Worm (Caenorhabditis elegans) whole organism, mixed stage, embryonic: ENCODE data around the gene taf-9.
A peak's percentile ranks its signal among the peaks of the same experiment; 100 is the strongest.

ENCODE experiments used
- blmp-1 ChIP-seq: fragments of 150-350 bp; optimal IDR thresholded peaks from 2 replicates; lab custom pipeline; 2014; ENCODE audit warnings: missing biosample characterization, missing genetic modification characterization
- lsy-2 ChIP-seq: fragments of 150-350 bp; optimal IDR thresholded peaks from 2 replicates; lab custom pipeline; 2014; ENCODE audit warnings: missing biosample characterization, missing genetic modification characterization
- mep-1 ChIP-seq: fragments of 150-350 bp; optimal IDR thresholded peaks from 2 replicates; lab custom pipeline; 2017; ENCODE audit warnings: missing biosample characterization, missing genetic modification reagents, missing genetic modification characterization, inconsistent platforms
- nhr-237 ChIP-seq: fragments of 150-350 bp; optimal IDR thresholded peaks from 2 replicates; lab custom pipeline; 2014; ENCODE audit warnings: missing biosample characterization, missing genetic modification characterization
- nhr-28 ChIP-seq: fragments of 150-350 bp; optimal IDR thresholded peaks from 2 replicates; lab custom pipeline; 2014; ENCODE audit warnings: missing biosample characterization, missing genetic modification characterization
- unc-39 ChIP-seq: fragments of 150-350 bp; optimal IDR thresholded peaks from 2 replicates; lab custom pipeline; 2014; ENCODE audit warnings: missing biosample characterization, missing genetic modification characterization
- ztf-11 ChIP-seq: fragments of 150-350 bp; optimal IDR thresholded peaks from 2 replicates; lab custom pipeline; 2014; ENCODE audit warnings: missing biosample characterization, missing genetic modification characterization

ce11 chrIII:13616793-13617192 is 7.3 kb upstream of the taf-9 start, which contains the start of gene T12D8.9:
- TF ChIP-seq blmp-1 (tag; lab: Kevin White, UChicago) (no peak), unc-39 (no peak), ztf-11 (no peak), nhr-28 (tag; lab: Kevin White, UChicago) (no peak), mep-1 (tag; lab: Kevin White, UChicago) (peak; percentile 24), nhr-237 (tag; lab: Kevin White, UChicago) (no peak), lsy-2 (no peak)
